Fruit fly (Drosophila melanogaster) whole organism: ENCODE results near the gene CheA84a.

ENCODE experiments used
- CG8478 ChIP-seq: fragments of >200 bp; optimal IDR thresholded peaks from 2 replicates; lab custom pipeline; 2018; ENCODE audit warnings: inconsistent platforms
- EcR ChIP-seq, 2 experiments: fragments of >200 bp; optimal IDR thresholded peaks; 2 replicates each; lab custom pipeline; 2017; ENCODE audit warnings: missing biosample characterization in 2 of 2, missing genetic modification characterization in 2 of 2, missing genetic modification reagents in 2 of 2
- psq ChIP-seq: fragments of >200 bp; optimal IDR thresholded peaks from 2 replicates; lab custom pipeline; 2017
- usp ChIP-seq: fragments of >200 bp; optimal IDR thresholded peaks from 2 replicates; lab custom pipeline; 2017; ENCODE audit warnings: missing biosample characterization, missing genetic modification characterization, mixed read lengths

DNA sequence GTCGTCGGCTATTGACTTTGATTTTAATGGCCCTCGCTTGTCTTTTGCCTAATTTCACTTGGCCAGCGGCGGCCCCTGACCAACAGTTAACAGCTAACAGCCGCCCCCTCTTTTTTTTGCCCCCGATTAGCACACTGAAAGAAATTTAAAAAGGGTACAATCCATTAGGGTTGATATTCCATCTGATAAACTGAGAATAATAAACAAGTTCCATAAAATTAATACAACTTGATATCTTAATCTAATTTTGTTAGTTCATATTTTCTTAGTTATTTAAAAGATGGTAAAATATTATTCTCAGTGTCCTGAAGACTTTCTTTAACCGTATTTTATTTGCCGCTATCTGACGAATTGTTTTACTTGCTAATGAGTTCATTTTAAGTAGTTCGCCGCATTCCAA lies 15.2 kb downstream of the CheA84a start:
- TF ChIP-seq usp = no peak
- no peak for TF ChIP-seq psq (lab: Kevin White, UChicago)
- no peak for TF ChIP-seq CG8478 (lab: Kevin White, UChicago)
- no peak for TF ChIP-seq EcR (GFP tag; optimal IDR thresholded peaks at IDR 0.05; lab: Kevin White, UChicago)
